Worm (Caenorhabditis elegans): ENCODE results near the gene prp-9.

The prp-9 gene

ce11 chrII:8562002-8562401, 36.8 kb upstream of the prp-9 start, which contains the start of gene F54C9.14:
Gene F54C9.14 (plus strand): TSS chrII:8562302.
- TF ChIP-seq pes-1 (GFP tag; IDR thresholded peaks at IDR 0.05) (no peak), scrt-1 (GFP tag; IDR thresholded peaks at IDR 0.05) (no peak), hmg-4 (GFP tag; optimal IDR thresholded peaks at IDR 0.05) (no peak), ceh-13 (GFP tag; optimal IDR thresholded peaks at IDR 0.05) (no peak), ama-1 (optimal IDR thresholded peaks at IDR 0.05) (no peak), B0310.2 (tag; optimal IDR thresholded peaks at IDR 0.05) (no peak), ets-7 (tag; optimal IDR thresholded peaks at IDR 0.05) (no peak), ceh-36 (tag; optimal IDR thresholded peaks at IDR 0.05) (no peak), F13C5.2 (tag; optimal IDR thresholded peaks at IDR 0.05) (no peak), sea-1 (GFP tag; conservative IDR thresholded peaks at IDR 0.05) (no peak), flt-1 (GFP tag; IDR thresholded peaks at IDR 0.05) (no peak), hmbx-1 (tag; optimal IDR thresholded peaks at IDR 0.05) (no peak), tra-4 (tag; optimal IDR thresholded peaks at IDR 0.05) (no peak), aly-1 (tag; optimal IDR thresholded peaks at IDR 0.05) (no peak), tbx-37 (GFP tag; conservative IDR thresholded peaks at IDR 0.05) (no peak), hnd-1 (tag; optimal IDR thresholded peaks at IDR 0.05) (no peak)

- TF ChIP-seq sea-1 (GFP tag; conservative IDR thresholded peaks at IDR 0.05) (peak; percentile 70), tbx-37 (GFP tag; conservative IDR thresholded peaks at IDR 0.05) (peak; percentile 35), ceh-36 (tag; optimal IDR thresholded peaks at IDR 0.05) (peak; percentile 9), aly-1 (tag; optimal IDR thresholded peaks at IDR 0.05) (peak; percentile 69), F13C5.2 (tag; optimal IDR thresholded peaks at IDR 0.05) (peak; percentile 95), tbx-11 (GFP tag; IDR thresholded peaks at IDR 0.05) (no peak), B0310.2 (tag; optimal IDR thresholded peaks at IDR 0.05) (no peak), hmbx-1 (tag; optimal IDR thresholded peaks at IDR 0.05) (no peak), ets-7 (tag; optimal IDR thresholded peaks at IDR 0.05) (peak; percentile 8), pes-1 (GFP tag; IDR thresholded peaks at IDR 0.05) (no peak), tra-4 (tag; optimal IDR thresholded peaks at IDR 0.05) (peak; percentile 50), hnd-1 (tag; optimal IDR thresholded peaks at IDR 0.05) (no peak), flt-1 (GFP tag; IDR thresholded peaks at IDR 0.05) (peak; percentile 57; the same call in 1 of the 2 replicates), hmg-4 (GFP tag; optimal IDR thresholded peaks at IDR 0.05) (peak; percentile 84), ceh-13 (GFP tag; optimal IDR thresholded peaks at IDR 0.05) (no peak), ama-1 (optimal IDR thresholded peaks at IDR 0.05) (no peak), scrt-1 (GFP tag; IDR thresholded peaks at IDR 0.05) (0 out of 2 replicates have a peak, but pooled peaks have one; percentile 55)
Measured at ce11 chrII:8561227-8561626, 36.0 kb upstream of the prp-9 start, which contains the start of gene iff-2. Gene iff-2 (minus strand): TSS chrII:8561367.

ce11 chrII:8559188-8559587, 34.0 kb upstream of the prp-9 start:
- no peak for TF ChIP-seq hnd-1 (tag; optimal IDR thresholded peaks at IDR 0.05)
- no peak for TF ChIP-seq pes-1 (GFP tag; IDR thresholded peaks at IDR 0.05)
- no peak for TF ChIP-seq tbx-37 (GFP tag; conservative IDR thresholded peaks at IDR 0.05)
- TF ChIP-seq tra-4 (tag; optimal IDR thresholded peaks at IDR 0.05): no peak
- no peak for TF ChIP-seq ceh-36 (tag; optimal IDR thresholded peaks at IDR 0.05)
- no peak for TF ChIP-seq B0310.2 (tag; optimal IDR thresholded peaks at IDR 0.05)
- TF ChIP-seq ceh-13 (GFP tag; optimal IDR thresholded peaks at IDR 0.05): no peak
- no peak for TF ChIP-seq ets-7 (tag; optimal IDR thresholded peaks at IDR 0.05)
- TF ChIP-seq tbx-11 (GFP tag; IDR thresholded peaks at IDR 0.05): no peak
- no peak for TF ChIP-seq hmg-4 (GFP tag; optimal IDR thresholded peaks at IDR 0.05)
- TF ChIP-seq hmbx-1 (tag; optimal IDR thresholded peaks at IDR 0.05): no peak
- no peak for TF ChIP-seq flt-1 (GFP tag; IDR thresholded peaks at IDR 0.05)
- no peak for TF ChIP-seq sea-1 (GFP tag; conservative IDR thresholded peaks at IDR 0.05)
- no peak for TF ChIP-seq aly-1 (tag; optimal IDR thresholded peaks at IDR 0.05)
- no peak for TF ChIP-seq scrt-1 (GFP tag; IDR thresholded peaks at IDR 0.05)
- TF ChIP-seq ama-1 (optimal IDR thresholded peaks at IDR 0.05): no peak
- no peak for TF ChIP-seq F13C5.2 (tag; optimal IDR thresholded peaks at IDR 0.05)

- TF ChIP-seq ceh-36 (tag; optimal IDR thresholded peaks at IDR 0.05) (no peak), sea-1 (GFP tag; conservative IDR thresholded peaks at IDR 0.05) (no peak), ets-7 (tag; optimal IDR thresholded peaks at IDR 0.05) (no peak), aly-1 (tag; optimal IDR thresholded peaks at IDR 0.05) (no peak), tbx-11 (GFP tag; IDR thresholded peaks at IDR 0.05) (no peak), F13C5.2 (tag; optimal IDR thresholded peaks at IDR 0.05) (no peak)
Measured at ce11 chrII:8556166-8556565, 31.0 kb upstream of the prp-9 start, which contains the start of gene glb-27. Gene glb-27 (minus strand): TSS chrII:8556266.

ce11 chrII:8554568-8554967, 29.4 kb upstream of the prp-9 start:
- TF ChIP-seq pes-1 (GFP tag; IDR thresholded peaks at IDR 0.05) (no peak), ets-7 (tag; optimal IDR thresholded peaks at IDR 0.05) (no peak), hmg-4 (GFP tag; optimal IDR thresholded peaks at IDR 0.05) (no peak), ceh-36 (tag; optimal IDR thresholded peaks at IDR 0.05) (no peak), hnd-1 (tag; optimal IDR thresholded peaks at IDR 0.05) (no peak), ama-1 (optimal IDR thresholded peaks at IDR 0.05) (no peak), tra-4 (tag; optimal IDR thresholded peaks at IDR 0.05) (no peak), sea-1 (GFP tag; conservative IDR thresholded peaks at IDR 0.05) (no peak), hmbx-1 (tag; optimal IDR thresholded peaks at IDR 0.05) (no peak), tbx-11 (GFP tag; IDR thresholded peaks at IDR 0.05) (no peak), tbx-37 (GFP tag; conservative IDR thresholded peaks at IDR 0.05) (no peak)

- TF ChIP-seq hmbx-1 (tag; optimal IDR thresholded peaks at IDR 0.05) (no peak), ets-7 (tag; optimal IDR thresholded peaks at IDR 0.05) (no peak), ceh-36 (tag; optimal IDR thresholded peaks at IDR 0.05) (no peak), pes-1 (GFP tag; IDR thresholded peaks at IDR 0.05) (no peak), scrt-1 (GFP tag; IDR thresholded peaks at IDR 0.05) (no peak), flt-1 (GFP tag; IDR thresholded peaks at IDR 0.05) (no peak), tbx-37 (GFP tag; conservative IDR thresholded peaks at IDR 0.05) (no peak), ceh-13 (GFP tag; optimal IDR thresholded peaks at IDR 0.05) (no peak), aly-1 (tag; optimal IDR thresholded peaks at IDR 0.05) (no peak), F13C5.2 (tag; optimal IDR thresholded peaks at IDR 0.05) (no peak), B0310.2 (tag; optimal IDR thresholded peaks at IDR 0.05) (no peak), sea-1 (GFP tag; conservative IDR thresholded peaks at IDR 0.05) (no peak), ama-1 (optimal IDR thresholded peaks at IDR 0.05) (no peak), hnd-1 (tag; optimal IDR thresholded peaks at IDR 0.05) (no peak), tra-4 (tag; optimal IDR thresholded peaks at IDR 0.05) (no peak), tbx-11 (GFP tag; IDR thresholded peaks at IDR 0.05) (no peak)
Measured at ce11 chrII:8551100-8551499, 25.9 kb upstream of the prp-9 start.

ce11 chrII:8546975-8547374, 21.8 kb upstream of the prp-9 start:
- TF ChIP-seq hmg-4 (GFP tag; optimal IDR thresholded peaks at IDR 0.05): peak; percentile 93
- TF ChIP-seq scrt-1 (GFP tag; IDR thresholded peaks at IDR 0.05): peak; percentile 92
- TF ChIP-seq tbx-37 (GFP tag; conservative IDR thresholded peaks at IDR 0.05): peak; percentile 82
- TF ChIP-seq sea-1 (GFP tag; conservative IDR thresholded peaks at IDR 0.05): peak; percentile 85
- TF ChIP-seq ceh-36 (tag; optimal IDR thresholded peaks at IDR 0.05): peak; percentile 90
- peak; percentile 92 for TF ChIP-seq flt-1 (GFP tag; IDR thresholded peaks at IDR 0.05)
- peak; percentile 90 for TF ChIP-seq pes-1 (GFP tag; IDR thresholded peaks at IDR 0.05)
- peak; percentile 74 for TF ChIP-seq ets-7 (tag; optimal IDR thresholded peaks at IDR 0.05)
- TF ChIP-seq ceh-13 (GFP tag; optimal IDR thresholded peaks at IDR 0.05): peak; percentile 76
- TF ChIP-seq aly-1 (tag; optimal IDR thresholded peaks at IDR 0.05): peak; percentile 84
- TF ChIP-seq tra-4 (tag; optimal IDR thresholded peaks at IDR 0.05): peak; percentile 70
- peak; percentile 91 for TF ChIP-seq tbx-11 (GFP tag; IDR thresholded peaks at IDR 0.05)
- TF ChIP-seq hmbx-1 (tag; optimal IDR thresholded peaks at IDR 0.05): peak; percentile 77
- TF ChIP-seq hnd-1 (tag; optimal IDR thresholded peaks at IDR 0.05): peak; percentile 74
- no peak for TF ChIP-seq ama-1 (optimal IDR thresholded peaks at IDR 0.05)
- TF ChIP-seq B0310.2 (tag; optimal IDR thresholded peaks at IDR 0.05): peak; percentile 81
- TF ChIP-seq F13C5.2 (tag; optimal IDR thresholded peaks at IDR 0.05): peak; percentile 86
